Fruit fly (Drosophila melanogaster): ENCODE measurements around the gene H.

dm6 chr3R:20608199-20608598 lies 13.5 kb upstream of the H start:
- TF ChIP-seq br (GFP tag; optimal IDR thresholded peaks at IDR 0.05) (no peak), HLH106 (tag; optimal IDR thresholded peaks at IDR 0.05) (no peak), fru (GFP tag; optimal IDR thresholded peaks at IDR 0.05) (no peak), Hr83 (GFP tag; optimal IDR thresholded peaks at IDR 0.05; ENCODE audit: poor library complexity, severe bottlenecking) (no peak), dl (GFP tag; optimal IDR thresholded peaks at IDR 0.05; ENCODE audit: insufficient read depth in 1 of 2, partially characterized antibody in 2 of 2) (no peak), pan (optimal IDR thresholded peaks at IDR 0.05) (no peak), usp (GFP tag; optimal IDR thresholded peaks at IDR 0.05) (no peak), rgr (GFP tag; optimal IDR thresholded peaks at IDR 0.05) (no peak), Hr78 (GFP tag; optimal IDR thresholded peaks at IDR 0.05) (no peak), Abd-B (GFP tag; optimal IDR thresholded peaks at IDR 0.05) (no peak), OdsH (GFP tag; optimal IDR thresholded peaks at IDR 0.05) (no peak), Dif (GFP tag; optimal IDR thresholded peaks at IDR 0.05; ENCODE audit: partially characterized antibody) (no peak), psq (GFP tag; optimal IDR thresholded peaks at IDR 0.05) (no peak)

All from whole organism, wandering third instar larva.